Fruit fly (Drosophila melanogaster) whole organism, wandering third instar larva: ENCODE data around the gene knk.

Experiments
- Abd-B ChIP-seq: fragments of >200 bp; optimal IDR thresholded peaks from 2 replicates; lab custom pipeline; 2017; ENCODE audit warnings: missing biosample characterization, missing genetic modification characterization
- GATAd ChIP-seq: sonication (Bioruptor generic); optimal IDR thresholded peaks from 2 replicates; lab custom pipeline; 2016; ENCODE audit warnings: missing biosample characterization, missing genetic modification characterization
- HLH106 ChIP-seq: fragments of 200-800 bp; optimal IDR thresholded peaks from 3 replicates; lab custom pipeline; 2019; ENCODE audit warnings: missing biosample characterization, mild to moderate bottlenecking, missing genetic modification characterization, moderate library complexity
- Hnf4 ChIP-seq: fragments of 200-800 bp; sonication (Bioruptor generic); optimal IDR thresholded peaks from 2 replicates; lab custom pipeline; 2016; ENCODE audit warnings: missing biosample characterization, mild to moderate bottlenecking, missing genetic modification characterization
- Hr78 ChIP-seq: fragments of >200 bp; optimal IDR thresholded peaks from 2 replicates; lab custom pipeline; 2017; ENCODE audit warnings: missing biosample characterization, missing genetic modification characterization
- Hr83 ChIP-seq: fragments of 200-300 bp; sonication (Bioruptor generic); optimal IDR thresholded peaks from 2 replicates; lab custom pipeline; 2016; ENCODE audit warnings: missing biosample characterization, mild to moderate bottlenecking, missing genetic modification characterization, moderate library complexity; ENCODE audit not compliant: poor library complexity, severe bottlenecking
- Jra ChIP-seq: sonication (Bioruptor generic); optimal IDR thresholded peaks from 2 replicates; lab custom pipeline; 2016; ENCODE audit warnings: missing biosample characterization, missing genetic modification characterization
- Mio ChIP-seq: sonication (Bioruptor generic); optimal IDR thresholded peaks from 2 replicates; lab custom pipeline; 2016; ENCODE audit warnings: missing biosample characterization, missing genetic modification characterization
- N ChIP-seq: fragments of >200 bp; optimal IDR thresholded peaks from 2 replicates; lab custom pipeline; 2018; ENCODE audit warnings: missing biosample characterization, missing external identifiers, missing genetic modification characterization
- OdsH ChIP-seq: fragments of 200-800 bp; sonication (Bioruptor generic); optimal IDR thresholded peaks from 2 replicates; lab custom pipeline; 2016; ENCODE audit warnings: missing biosample characterization, mild to moderate bottlenecking, missing genetic modification characterization
- Rel ChIP-seq, 2 experiments: fragments of 200-800 bp; sonication (Bioruptor generic) in 1 of 2; optimal IDR thresholded peaks; 2 replicates in 1 of 2; 3 replicates in 1 of 2; lab custom pipeline; 2016 to 2019; ENCODE audit warnings: mild to moderate bottlenecking in 2 of 2, missing biosample characterization in 2 of 2, missing genetic modification characterization in 2 of 2, moderate library complexity in 1 of 2
- Sp1 ChIP-seq: fragments of 200-800 bp; sonication (Bioruptor generic); optimal IDR thresholded peaks from 3 replicates; lab custom pipeline; 2019; ENCODE audit warnings: missing biosample characterization, mild to moderate bottlenecking, missing genetic modification characterization, moderate library complexity
- Vsx2 ChIP-seq: fragments of 200-300, 225-300 bp; sonication (Bioruptor generic); optimal IDR thresholded peaks from 2 replicates; lab custom pipeline; 2018; ENCODE audit warnings: missing biosample characterization, missing genetic modification characterization; ENCODE audit not compliant: partially characterized antibody
- br ChIP-seq: fragments of 200-800 bp; sonication (Bioruptor generic); optimal IDR thresholded peaks from 2 replicates; lab custom pipeline; 2016; ENCODE audit warnings: missing biosample characterization, missing genetic modification characterization
- brk ChIP-seq: fragments of 200-800 bp; sonication (Bioruptor generic); optimal IDR thresholded peaks from 2 replicates; lab custom pipeline; 2016; ENCODE audit warnings: missing biosample characterization, mild to moderate bottlenecking, missing genetic modification characterization
- dsf ChIP-seq: sonication (Bioruptor generic); optimal IDR thresholded peaks from 2 replicates; lab custom pipeline; 2016; ENCODE audit warnings: missing biosample characterization, missing genetic modification characterization, borderline replicate concordance
- foxo ChIP-seq, 2 experiments: fragments of 200-800 bp; sonication (Bioruptor generic); optimal IDR thresholded peaks; 2 replicates in 1 of 2; 3 replicates in 1 of 2; lab custom pipeline; 2016 to 2017; ENCODE audit warnings: missing biosample characterization in 2 of 2, missing genetic modification characterization in 2 of 2
- fru ChIP-seq: fragments of 200-800 bp; sonication (Bioruptor generic); optimal IDR thresholded peaks from 3 replicates; lab custom pipeline; 2016; ENCODE audit warnings: missing biosample characterization, mild to moderate bottlenecking, missing genetic modification characterization
- h ChIP-seq: fragments of 200-800 bp; sonication (Bioruptor generic); optimal IDR thresholded peaks from 3 replicates; lab custom pipeline; 2016; ENCODE audit warnings: missing biosample characterization, mild to moderate bottlenecking, missing genetic modification characterization
- jim ChIP-seq: fragments of 175-275, 200-325 bp; sonication (Bioruptor generic); optimal IDR thresholded peaks from 2 replicates; lab custom pipeline; 2016; ENCODE audit warnings: missing biosample characterization, mild to moderate bottlenecking, missing genetic modification characterization
- lola ChIP-seq: fragments of >200 bp; optimal IDR thresholded peaks from 2 replicates; lab custom pipeline; 2017; ENCODE audit warnings: missing biosample characterization, missing genetic modification characterization
- rgr ChIP-seq: fragments of 200-800 bp; sonication (Bioruptor generic); optimal IDR thresholded peaks from 3 replicates; lab custom pipeline; 2016; ENCODE audit warnings: missing biosample characterization, mild to moderate bottlenecking, missing genetic modification characterization
- sv ChIP-seq: fragments of 200-800 bp; sonication (Bioruptor generic); optimal IDR thresholded peaks from 3 replicates; lab custom pipeline; 2016; ENCODE audit warnings: missing biosample characterization, missing genetic modification characterization
- tai ChIP-seq: sonication (Bioruptor generic); optimal IDR thresholded peaks from 2 replicates; lab custom pipeline; 2016; ENCODE audit warnings: missing biosample characterization, missing genetic modification characterization
- usp ChIP-seq: fragments of >200 bp; optimal IDR thresholded peaks from 2 replicates; lab custom pipeline; 2017; ENCODE audit warnings: missing biosample characterization, missing genetic modification characterization
- woc ChIP-seq: sonication (Bioruptor generic); optimal IDR thresholded peaks from 2 replicates; lab custom pipeline; 2016; ENCODE audit warnings: missing biosample characterization, mild to moderate bottlenecking, missing genetic modification characterization

Gene knk

dm6 chr3R:10079267-10079987 lies 46.0 kb downstream of the knk start (continued):
- TF ChIP-seq Rel (GFP tag; optimal IDR thresholded peaks at IDR 0.05; lab: Kevin White, UChicago) (no peak), Rel (tag; optimal IDR thresholded peaks at IDR 0.05; lab: Kevin White, UChicago) (no peak), Abd-B (GFP tag; lab: Kevin White, UChicago) (no peak), Mio (no peak), OdsH (GFP tag; lab: Kevin White, UChicago) (peak; percentile 66), Sp1 (GFP tag; lab: Kevin White, UChicago) (peak; percentile 43), usp (GFP tag; lab: Kevin White, UChicago) (no peak), GATAd (GFP tag; lab: Kevin White, UChicago) (no peak), tai (GFP tag; lab: Kevin White, UChicago) (peak; percentile 53)

DNA sequence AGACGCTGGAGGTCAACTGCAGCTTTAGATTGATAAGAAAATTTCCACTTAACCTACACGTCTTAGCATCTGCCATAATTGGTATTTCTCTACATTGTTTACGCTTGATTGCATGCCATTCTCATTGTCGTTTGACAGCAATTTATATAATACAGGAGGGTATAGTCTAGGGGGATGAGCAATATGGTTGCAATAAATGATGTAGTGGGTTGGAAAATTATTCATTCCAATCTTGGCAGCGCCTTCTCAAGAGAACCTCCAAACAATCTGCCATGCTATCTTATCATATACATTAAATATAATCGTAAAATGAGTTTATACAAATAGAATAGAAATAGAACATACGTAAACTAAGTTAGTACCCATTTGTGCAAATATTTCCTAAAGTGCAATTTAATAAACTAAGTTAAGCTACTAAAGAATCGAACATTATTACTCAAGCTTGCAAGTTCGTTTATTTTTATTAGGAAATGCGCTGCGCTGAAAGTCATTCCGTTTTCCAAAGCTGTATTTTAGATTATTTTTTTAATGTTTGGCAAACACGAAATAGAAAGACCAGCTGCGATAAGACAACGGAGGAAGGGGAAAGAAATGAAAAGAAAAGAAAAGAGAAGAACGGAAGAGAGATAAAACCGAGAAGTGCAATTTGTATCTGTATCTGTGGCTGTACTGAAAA lies 46.9 kb downstream of the knk start:
- TF ChIP-seq sv (GFP tag; lab: Kevin White, UChicago) = no peak

DNA sequence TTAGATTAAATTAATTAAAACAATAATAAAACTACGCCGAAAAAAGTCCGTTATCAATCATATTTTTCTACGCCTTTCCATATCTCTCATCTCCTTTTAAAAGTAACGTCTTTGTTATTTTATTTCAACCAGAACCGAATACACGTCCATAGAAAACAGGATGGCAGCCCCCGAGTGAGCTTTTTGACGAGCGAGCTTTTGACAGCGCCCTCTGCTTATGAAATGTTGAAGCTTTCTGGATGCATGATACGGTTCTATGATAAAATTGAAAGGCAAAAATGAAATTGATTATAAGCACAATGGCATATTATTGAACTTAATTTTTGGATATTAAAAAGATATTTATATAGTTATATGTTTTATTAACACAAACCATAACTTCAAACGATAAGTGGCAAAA lies 48.8 kb downstream of the knk start:
- TF ChIP-seq jim (GFP tag; lab: Kevin White, UChicago) (no peak), sv (GFP tag; lab: Kevin White, UChicago) (no peak), br (GFP tag; lab: Kevin White, UChicago) (peak; percentile 28), rgr (GFP tag; lab: Kevin White, UChicago) (peak; percentile 46), HLH106 (tag; lab: Kevin White, UChicago) (peak; percentile 26), OdsH (GFP tag; lab: Kevin White, UChicago) (peak; percentile 6), fru (GFP tag; lab: Kevin White, UChicago) (peak; percentile 17), h (GFP tag; lab: Kevin White, UChicago) (peak; percentile 23), brk (GFP tag; lab: Kevin White, UChicago) (peak; percentile 4), foxo (GFP tag; optimal IDR thresholded peaks at IDR 0.05; lab: Kevin White, UChicago) (peak in 1 of 2 experiments; percentile 24), Hr83 (peak; percentile 65)

- TF ChIP-seq HLH106 (tag; lab: Kevin White, UChicago) (no peak), Jra (GFP tag; lab: Kevin White, UChicago) (no peak), lola (GFP tag; lab: Kevin White, UChicago) (no peak), Vsx2 (GFP tag; lab: Kevin White, UChicago) (no peak), Hr78 (GFP tag; lab: Kevin White, UChicago) (no peak), Rel (GFP tag; optimal IDR thresholded peaks at IDR 0.05; lab: Kevin White, UChicago) (no peak), Rel (tag; optimal IDR thresholded peaks at IDR 0.05; lab: Kevin White, UChicago) (no peak), brk (GFP tag; lab: Kevin White, UChicago) (no peak), GATAd (GFP tag; lab: Kevin White, UChicago) (no peak), dsf (GFP tag; lab: Kevin White, UChicago) (no peak), h (GFP tag; lab: Kevin White, UChicago) (no peak), rgr (GFP tag; lab: Kevin White, UChicago) (no peak), N (GFP tag; lab: Kevin White, UChicago) (no peak), usp (GFP tag; lab: Kevin White, UChicago) (no peak), OdsH (GFP tag; lab: Kevin White, UChicago) (no peak), woc (GFP tag; lab: Kevin White, UChicago) (no peak), Hnf4 (GFP tag; lab: Kevin White, UChicago) (no peak), Hr83 (no peak)
Measured at dm6 chr3R:10075323-10075788, 50.1 kb downstream of the knk start, which contains the start of gene Alp13. Alp13 (minus strand) TSS chr3R:10075373.
